Fruit fly (Drosophila melanogaster): ENCODE results near the gene CG31639.
A peak's percentile ranks its signal among the peaks of the same experiment; 100 is the strongest.

DNA sequence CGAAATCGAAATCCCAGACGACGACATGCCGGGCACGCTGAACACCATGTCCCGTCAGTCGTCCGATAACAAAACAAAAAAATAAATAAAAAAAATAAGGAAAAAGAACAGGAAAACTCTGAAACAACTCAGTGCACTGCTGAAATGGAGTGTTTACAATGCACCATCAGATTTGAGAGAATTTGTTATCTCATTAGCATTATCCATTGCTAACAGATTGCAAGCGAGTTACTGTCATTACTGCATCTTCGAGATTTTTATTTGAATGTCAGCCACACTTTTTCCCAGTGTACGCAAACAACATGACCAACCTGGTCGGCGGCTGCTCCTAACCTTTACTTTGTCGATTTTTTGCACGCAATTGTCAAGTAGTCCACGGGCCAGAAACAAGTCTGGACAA, 42.8 kb upstream of the CG31639 start:
- peak; percentile 12 for TF ChIP-seq esn (GFP tag; optimal IDR thresholded peaks at IDR 0.05)
- TF ChIP-seq OdsH (GFP tag; optimal IDR thresholded peaks at IDR 0.05): peak; percentile 54
